Fruit fly (Drosophila melanogaster): Measurements from ENCODE around the gene GatA.

The GatA gene

DNA sequence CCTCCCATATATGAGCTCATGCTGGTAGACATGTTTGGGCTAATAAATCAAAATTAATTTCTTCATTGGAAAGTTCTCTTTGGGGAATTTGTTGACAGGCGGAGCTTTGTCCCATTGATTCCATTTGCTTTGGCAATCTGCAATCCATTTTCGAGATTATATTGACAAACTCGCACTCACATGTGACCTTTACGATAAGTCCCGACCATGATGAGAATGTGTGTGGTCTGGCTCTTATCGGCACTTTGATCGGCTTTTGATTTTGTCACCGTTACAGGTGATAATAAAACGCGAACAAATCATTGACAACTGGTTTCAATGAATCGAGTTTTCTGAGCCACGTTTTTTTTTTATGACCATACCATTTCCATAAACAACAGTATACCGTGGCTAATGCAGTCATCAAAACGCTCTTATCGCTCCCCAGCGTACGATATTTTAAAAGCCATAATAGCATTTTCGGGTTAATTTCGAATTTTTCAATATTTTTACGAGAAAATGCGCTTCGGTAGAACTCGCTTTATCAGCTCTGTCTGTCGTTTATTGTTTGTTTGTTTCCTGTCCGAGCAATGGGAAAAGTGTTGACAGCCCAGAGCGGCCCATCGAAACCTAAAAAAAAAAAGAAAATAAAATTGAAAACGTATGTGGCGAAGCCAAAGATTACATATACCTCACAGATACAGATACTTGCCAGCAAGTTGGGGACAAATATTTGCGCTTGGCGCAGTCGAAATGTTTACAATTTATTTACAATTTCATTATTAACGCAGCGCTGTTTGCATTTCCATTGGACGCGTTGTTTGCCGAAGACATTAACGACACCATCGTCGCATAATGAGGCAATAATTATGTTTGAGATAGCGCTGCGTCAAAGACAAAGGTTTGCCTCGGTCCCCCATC is 31.0 kb downstream of the GatA start (continued):
- no peak for TF ChIP-seq CG34224 (GFP tag; IDR thresholded peaks at IDR 0.05; ENCODE audit: partially characterized antibody)
- TF ChIP-seq pros (GFP tag; optimal IDR thresholded peaks at IDR 0.05) = no peak
- TF ChIP-seq Hsf (GFP tag; optimal IDR thresholded peaks at IDR 0.05) = peak; percentile 53
- peak; percentile 98 for TF ChIP-seq ATbp (GFP tag; optimal IDR thresholded peaks at IDR 0.05)
- peak; percentile 96 for TF ChIP-seq CG3407 (GFP tag; optimal IDR thresholded peaks at IDR 0.05)
- TF ChIP-seq cad (GFP tag; optimal IDR thresholded peaks at IDR 0.05) = no peak
- TF ChIP-seq wdn (GFP tag; IDR thresholded peaks at IDR 0.05) = no peak
- TF ChIP-seq CG17361 (GFP tag; IDR thresholded peaks at IDR 0.05) = peak; percentile 48; the same call in 2 of the 3 replicates
- TF ChIP-seq PHDP (tag; optimal IDR thresholded peaks at IDR 0.05) = peak; percentile 91
- TF ChIP-seq emc (GFP tag; optimal IDR thresholded peaks at IDR 0.05) = no peak
- TF ChIP-seq BtbVII (GFP tag; optimal IDR thresholded peaks at IDR 0.05) = peak; percentile 48
- TF ChIP-seq crp (GFP tag; optimal IDR thresholded peaks at IDR 0.05) = peak in 1 of 2 experiments; percentile 49
- TF ChIP-seq CG1024 (GFP tag; IDR thresholded peaks at IDR 0.05) = peak; percentile 55; the same call in 1 of the 2 replicates
- no peak for TF ChIP-seq ttk (GFP tag; IDR thresholded peaks at IDR 0.05)
- TF ChIP-seq chm (GFP tag; IDR thresholded peaks at IDR 0.05) = peak; percentile 69
- TF ChIP-seq dmrt11E (tag; optimal IDR thresholded peaks at IDR 0.05) = peak; percentile 90
- peak; percentile 85 for TF ChIP-seq MTF-1 (GFP tag; optimal IDR thresholded peaks at IDR 0.05; ENCODE audit: borderline replicate concordance)
- no peak for TF ChIP-seq ase (GFP tag; IDR thresholded peaks at IDR 0.05)
- no peak for TF ChIP-seq D (optimal IDR thresholded peaks at IDR 0.05)
- peak; percentile 79 for TF ChIP-seq D (GFP tag; optimal IDR thresholded peaks at IDR 0.05)
- TF ChIP-seq CG10366 (GFP tag; IDR thresholded peaks at IDR 0.05) = peak; percentile 55; the same call in 1 of the 2 replicates
- TF ChIP-seq fd96Cb (tag; optimal IDR thresholded peaks at IDR 0.05) = no peak
- TF ChIP-seq seq (GFP tag; IDR thresholded peaks at IDR 0.05) = peak; percentile 61; the same call in 1 of the 2 replicates
- no peak for TF ChIP-seq CG4730 (GFP tag; IDR thresholded peaks at IDR 0.05)
- TF ChIP-seq her (GFP tag; optimal IDR thresholded peaks at IDR 0.05) = peak; percentile 10
- peak; percentile 27 for TF ChIP-seq pfk (GFP tag; optimal IDR thresholded peaks at IDR 0.05)
- TF ChIP-seq CG12659 (GFP tag; optimal IDR thresholded peaks at IDR 0.05) = peak; percentile 63
- peak; percentile 96 for TF ChIP-seq CG15601 (tag; optimal IDR thresholded peaks at IDR 0.05)
- TF ChIP-seq Lim3 (GFP tag; IDR thresholded peaks at IDR 0.05) = no peak
- TF ChIP-seq Dad (GFP tag; optimal IDR thresholded peaks at IDR 0.05) = no peak
- TF ChIP-seq Blimp-1 (GFP tag; optimal IDR thresholded peaks at IDR 0.05) = peak; percentile 64
- TF ChIP-seq Bteb2 (GFP tag; optimal IDR thresholded peaks at IDR 0.05) = peak; percentile 26
- TF ChIP-seq Dip3 (GFP tag; optimal IDR thresholded peaks at IDR 0.05) = no peak
- TF ChIP-seq CG12769 (tag; optimal IDR thresholded peaks at IDR 0.05) = no peak
- TF ChIP-seq fu2 (GFP tag; optimal IDR thresholded peaks at IDR 0.05) = no peak
- TF ChIP-seq wor (GFP tag; IDR thresholded peaks at IDR 0.05) = peak; percentile 20; the same call in 1 of the 2 replicates
- TF ChIP-seq Rfx (GFP tag; IDR thresholded peaks at IDR 0.05) = no peak
- TF ChIP-seq bcd (GFP tag; optimal IDR thresholded peaks at IDR 0.05) = peak; percentile 50
- peak; percentile 92 for TF ChIP-seq gcm (GFP tag; optimal IDR thresholded peaks at IDR 0.05)
- TF ChIP-seq CG7786 (GFP tag; optimal IDR thresholded peaks at IDR 0.05) = peak; percentile 37
- peak; percentile 53 for TF ChIP-seq CG3163 (GFP tag; optimal IDR thresholded peaks at IDR 0.05)
- TF ChIP-seq CG8359 (GFP tag; optimal IDR thresholded peaks at IDR 0.05; ENCODE audit: borderline replicate concordance) = peak; percentile 5
- peak; percentile 95 for TF ChIP-seq CG2875 (GFP tag; optimal IDR thresholded peaks at IDR 0.05)
- peak; percentile 87 for TF ChIP-seq kni (GFP tag; optimal IDR thresholded peaks at IDR 0.05)
- TF ChIP-seq da (GFP tag; optimal IDR thresholded peaks at IDR 0.05) = peak; percentile 45
- no peak for TF ChIP-seq sima (GFP tag; optimal IDR thresholded peaks at IDR 0.05)
- peak; percentile 50 for TF ChIP-seq kah (GFP tag; optimal IDR thresholded peaks at IDR 0.05)
- TF ChIP-seq Chrac-16 (GFP tag; optimal IDR thresholded peaks at IDR 0.05) = no peak
